Worm (Caenorhabditis elegans): ENCODE results near the gene AH6.17.

Gene AH6.17

ce11 chrII:9491045-9491444 lies 31.9 kb upstream of the AH6.17 start:
- TF ChIP-seq dpl-1 (GFP tag; optimal IDR thresholded peaks at IDR 0.05) (no peak), ceh-88 (GFP tag; IDR thresholded peaks at IDR 0.05) (no peak), vab-15 (tag; optimal IDR thresholded peaks at IDR 0.05) (no peak), nhr-12 (tag; optimal IDR thresholded peaks at IDR 0.05) (no peak), nhr-77 (tag; optimal IDR thresholded peaks at IDR 0.05) (no peak)

ce11 chrII:9493242-9494058 lies 29.5 kb upstream of the AH6.17 start:
- TF ChIP-seq elt-3 (tag; optimal IDR thresholded peaks at IDR 0.05), result peak in 2 of 6 experiments; percentile 1 to 45
- TF ChIP-seq C34B4.2 (tag; optimal IDR thresholded peaks at IDR 0.05), result no peak
- peak; percentile 36 for TF ChIP-seq mep-1 (tag; optimal IDR thresholded peaks at IDR 0.05)
- TF ChIP-seq snpc-4 (tag; optimal IDR thresholded peaks at IDR 0.05), result no peak
- TF ChIP-seq nhr-20 (tag; optimal IDR thresholded peaks at IDR 0.05), result peak; percentile 64
- peak; percentile 96 for TF ChIP-seq nhr-85 (tag)
- no peak for TF ChIP-seq unc-98 (GFP tag; IDR thresholded peaks at IDR 0.05)
- peak; percentile 63 for TF ChIP-seq snu-23 (GFP tag; optimal IDR thresholded peaks at IDR 0.05)
- TF ChIP-seq lsy-2 (tag; optimal IDR thresholded peaks at IDR 0.05), result peak in 1 of 2 experiments; percentile 58
- no peak for TF ChIP-seq ceh-63 (GFP tag; optimal IDR thresholded peaks at IDR 0.05)
- peak in 1 of 2 experiments; percentile 7 for TF ChIP-seq lin-35 (GFP tag; optimal IDR thresholded peaks at IDR 0.05)
- TF ChIP-seq nhr-71 (tag; optimal IDR thresholded peaks at IDR 0.05), result peak; percentile 77
- TF ChIP-seq nhr-19 (GFP tag; conservative IDR thresholded peaks at IDR 0.05), result peak; percentile 34; the same call in 1 of the 2 replicates
- no peak for TF ChIP-seq ets-5 (GFP tag; IDR thresholded peaks at IDR 0.05)
- TF ChIP-seq nhr-90 (tag; optimal IDR thresholded peaks at IDR 0.05; ENCODE audit: poor library complexity), result peak; percentile 54
- peak; percentile 36; the same call in 1 of the 2 replicates for TF ChIP-seq grh-1 (GFP tag; IDR thresholded peaks at IDR 0.05)
- no peak for TF ChIP-seq mab-9 (GFP tag; IDR thresholded peaks at IDR 0.05)
- no peak for TF ChIP-seq hlh-4 (tag; optimal IDR thresholded peaks at IDR 0.05)
- peak; percentile 38 for TF ChIP-seq blmp-1 (tag; optimal IDR thresholded peaks at IDR 0.05)
- peak; percentile 24 for TF ChIP-seq nhr-47 (tag; optimal IDR thresholded peaks at IDR 0.05)
- no peak for TF ChIP-seq jun-1 (tag; optimal IDR thresholded peaks at IDR 0.05)
- TF ChIP-seq lin-14 (GFP tag; optimal IDR thresholded peaks at IDR 0.05), result peak; percentile 58
- TF ChIP-seq efl-3 (GFP tag; optimal IDR thresholded peaks at IDR 0.05), result no peak

- TF ChIP-seq egl-13 (tag; optimal IDR thresholded peaks at IDR 0.05) (no peak), fkh-8 (tag; optimal IDR thresholded peaks at IDR 0.05) (no peak), elt-2 (tag; optimal IDR thresholded peaks at IDR 0.05) (no peak), nhr-85 (tag) (no peak), lin-15B (tag; optimal IDR thresholded peaks at IDR 0.05) (no peak), ceh-8 (GFP tag; optimal IDR thresholded peaks at IDR 0.05) (no peak), nhr-90 (tag; optimal IDR thresholded peaks at IDR 0.05; ENCODE audit: poor library complexity) (no peak), mab-9 (GFP tag; IDR thresholded peaks at IDR 0.05) (no peak), fkh-4 (tag; optimal IDR thresholded peaks at IDR 0.05; ENCODE audit: borderline replicate concordance) (no peak), hpl-2 (GFP tag; optimal IDR thresholded peaks at IDR 0.05) (no peak), ets-5 (GFP tag; IDR thresholded peaks at IDR 0.05) (no peak), ztf-4 (tag; optimal IDR thresholded peaks at IDR 0.05) (no peak), ceh-82 (tag; optimal IDR thresholded peaks at IDR 0.05) (peak in 1 of 3 experiments; percentile 20), nhr-71 (tag; optimal IDR thresholded peaks at IDR 0.05) (peak; percentile 24), nhr-28 (tag; optimal IDR thresholded peaks at IDR 0.05) (no peak), snpc-4 (tag; optimal IDR thresholded peaks at IDR 0.05) (no peak), xbp-1 (tag; optimal IDR thresholded peaks at IDR 0.05) (no peak), mep-1 (tag; optimal IDR thresholded peaks at IDR 0.05) (no peak), zag-1 (tag; optimal IDR thresholded peaks at IDR 0.05) (peak; percentile 16), skn-1 (tag; optimal IDR thresholded peaks at IDR 0.05) (no peak), lin-14 (GFP tag; optimal IDR thresholded peaks at IDR 0.05) (peak; percentile 79), pag-3 (tag; optimal IDR thresholded peaks at IDR 0.05; ENCODE audit: borderline replicate concordance, insufficient read depth) (no peak), ztf-11 (tag; optimal IDR thresholded peaks at IDR 0.05) (no peak), dpl-1 (GFP tag; optimal IDR thresholded peaks at IDR 0.05) (no peak), dsc-1 (tag; optimal IDR thresholded peaks at IDR 0.05) (no peak), nhr-77 (tag; optimal IDR thresholded peaks at IDR 0.05) (no peak), nhr-84 (tag; optimal IDR thresholded peaks at IDR 0.05) (no peak), nhr-11 (tag; optimal IDR thresholded peaks at IDR 0.05) (no peak), nhr-20 (tag; optimal IDR thresholded peaks at IDR 0.05) (no peak), lin-35 (GFP tag; optimal IDR thresholded peaks at IDR 0.05) (no peak)
These were observed 25.7 kb upstream of the AH6.17 start for ce11 chrII:9497309-9497708.

Measured in whole organism, L1 larva.